Worm (Caenorhabditis elegans) whole organism, L4 larva: Measurements from ENCODE around the gene H08M01.1.

Source experiments
- D1046.2 ChIP-seq: fragments of 200-800 bp; sonication (Bioruptor generic); IDR thresholded peaks from 2 replicates; pipeline ENCODE4 v1.3.6; 2022; ENCODE audit warnings: missing genetic modification characterization, missing compliant biosample characterization
- R02D3.7 ChIP-seq: fragments of 150-350 bp; sonication (generic microtip); optimal IDR thresholded peaks from 3 replicates; lab custom pipeline; 2014; ENCODE audit warnings: missing biosample characterization, missing genetic modification characterization
- Y5F2A.4 ChIP-seq: fragments of 200-800 bp; sonication (Bioruptor generic); optimal IDR thresholded peaks from 2 replicates; lab custom pipeline; 2018; ENCODE audit warnings: mild to moderate bottlenecking, missing genetic modification characterization, missing compliant biosample characterization
- aly-2 ChIP-seq: sonication (generic microtip); optimal IDR thresholded peaks from 2 replicates; lab custom pipeline; 2018; ENCODE audit warnings: missing biosample characterization, missing genetic modification characterization
- ama-1 ChIP-seq: fragments of 150-350 bp; optimal IDR thresholded peaks from 2 replicates; lab custom pipeline; 2014; ENCODE audit warnings: inconsistent platforms, mixed read lengths
- ceh-32 ChIP-seq: sonication (generic microtip); optimal IDR thresholded peaks from 2 replicates; lab custom pipeline; 2016; ENCODE audit warnings: mild to moderate bottlenecking, missing genetic modification characterization, missing compliant biosample characterization; ENCODE audit not compliant: poor library complexity
- dmd-9 ChIP-seq: fragments of 200-800 bp; sonication (Bioruptor generic); IDR thresholded peaks from 2 replicates; pipeline ENCODE4 v1.3.6; 2022; ENCODE audit warnings: missing genetic modification reagents, missing genetic modification characterization, missing compliant biosample characterization
- lin-15B ChIP-seq: fragments of 150-350 bp; sonication (generic microtip); optimal IDR thresholded peaks from 3 replicates; lab custom pipeline; 2014; ENCODE audit warnings: missing biosample characterization, missing genetic modification characterization
- lin-39 ChIP-seq: fragments of 150-350 bp; optimal IDR thresholded peaks from 2 replicates; lab custom pipeline; 2014; ENCODE audit warnings: missing biosample characterization, missing genetic modification reagents, missing genetic modification characterization
- lsy-2 ChIP-seq, 2 experiments: fragments of 150-350 bp in 1 of 2; sonication (generic microtip) in 1 of 2; optimal IDR thresholded peaks; 2 replicates each; lab custom pipeline; 2014 to 2017; ENCODE audit warnings: missing biosample characterization in 2 of 2, missing genetic modification characterization in 2 of 2
- nhr-25 ChIP-seq: sonication (generic microtip); optimal IDR thresholded peaks from 2 replicates; lab custom pipeline; 2017; ENCODE audit warnings: missing genetic modification characterization, mild to moderate bottlenecking, missing compliant biosample characterization, antibody characterized with exemption, moderate library complexity, borderline replicate concordance; ENCODE audit not compliant: insufficient read depth
- ztf-11 ChIP-seq: fragments of 150-350 bp; optimal IDR thresholded peaks from 2 replicates; lab custom pipeline; 2014; ENCODE audit warnings: missing biosample characterization, missing genetic modification characterization

ce11 chrIV:13827586-13827985, 8.6 kb downstream of the H08M01.1 start, which contains the start of gene rga-5:
- TF ChIP-seq lin-39 (tag; lab: Kevin White, UChicago) = no peak
- no peak for TF ChIP-seq lin-15B (tag; lab: Kevin White, UChicago)
- no peak for TF ChIP-seq lsy-2 (tag; optimal IDR thresholded peaks at IDR 0.05; lab: Kevin White, UChicago)
- TF ChIP-seq ztf-11 = no peak
- no peak for TF ChIP-seq aly-2 (tag; lab: Kevin White, UChicago)
- TF ChIP-seq dmd-9 (GFP tag; lab: Robert Waterston, UW) = no peak
- no peak for TF ChIP-seq ama-1 (lab: Kevin White, UChicago)
- no peak for TF ChIP-seq R02D3.7 (tag; lab: Kevin White, UChicago)
- TF ChIP-seq ceh-32 (tag; lab: Kevin White, UChicago) = no peak
- TF ChIP-seq Y5F2A.4 (GFP tag; lab: Kevin White, UChicago) = no peak
- no peak for TF ChIP-seq nhr-25 (tag; lab: Kevin White, UChicago)
- TF ChIP-seq D1046.2 (GFP tag; lab: Robert Waterston, UW) = no peak
